Worm (Caenorhabditis elegans) whole organism, L4 larva: Measurements from ENCODE around the gene F38B7.17.
A peak's percentile ranks its signal among the peaks of the same experiment; 100 is the strongest.

Experiments used
- D1046.2 ChIP-seq: fragments of 200-800 bp; sonication (Bioruptor generic); IDR thresholded peaks from 2 replicates; pipeline ENCODE4 v1.3.6; 2022; ENCODE audit warnings: missing genetic modification characterization, missing compliant biosample characterization
- F49E8.2 ChIP-seq: sonication (generic microtip); optimal IDR thresholded peaks from 2 replicates; lab custom pipeline; 2016; ENCODE audit warnings: missing compliant biosample characterization, mild to moderate bottlenecking, missing genetic modification characterization, borderline replicate concordance
- Y48G9A.11 ChIP-seq: fragments of 200-800 bp; sonication (Bioruptor generic); IDR thresholded peaks from 2 replicates; pipeline ENCODE4 v1.3.6; 2022; ENCODE audit warnings: missing genetic modification reagents, missing genetic modification characterization, missing compliant biosample characterization
- ZK337.2 ChIP-seq: fragments of 200-800 bp; sonication (Bioruptor generic); IDR thresholded peaks from 2 replicates; pipeline ENCODE4 v1.3.6; 2022; ENCODE audit warnings: missing genetic modification reagents, missing genetic modification characterization, missing compliant biosample characterization
- aha-1 ChIP-seq: fragments of 150-350 bp; peaks from one replicate; lab custom pipeline; 2014; ENCODE audit warnings: missing biosample characterization, missing genetic modification characterization
- aly-2 ChIP-seq: sonication (generic microtip); optimal IDR thresholded peaks from 2 replicates; lab custom pipeline; 2018; ENCODE audit warnings: missing biosample characterization, missing genetic modification characterization
- ama-1 ChIP-seq: fragments of 150-350 bp; optimal IDR thresholded peaks from 2 replicates; lab custom pipeline; 2014; ENCODE audit warnings: inconsistent platforms, mixed read lengths
- arid-1 ChIP-seq: fragments of 200-800 bp; sonication (Bioruptor generic); conservative IDR thresholded peaks from 2 replicates; pipeline ENCODE4 v1.3.6; 2022; ENCODE audit warnings: missing genetic modification reagents, missing genetic modification characterization, missing compliant biosample characterization
- ceh-28 ChIP-seq: fragments of 150-350 bp; optimal IDR thresholded peaks from 2 replicates; lab custom pipeline; 2014; ENCODE audit warnings: missing biosample characterization, missing genetic modification reagents, missing genetic modification characterization
- ctbp-1 ChIP-seq: fragments of 200-800 bp; sonication (Bioruptor generic); IDR thresholded peaks from 2 replicates; pipeline ENCODE4 v1.3.6; 2022; ENCODE audit warnings: missing genetic modification reagents, missing genetic modification characterization, missing compliant biosample characterization
- daf-12 ChIP-seq: fragments of 150-350 bp; optimal IDR thresholded peaks from 2 replicates; lab custom pipeline; 2014; ENCODE audit warnings: missing biosample characterization, missing genetic modification reagents, missing genetic modification characterization
- daf-16 ChIP-seq, 3 experiments: sonication (generic microtip); optimal IDR thresholded peaks; 2 replicates each; lab custom pipeline; 2016 to 2017; ENCODE audit warnings: missing genetic modification characterization in 3 of 3, missing genetic modification reagents in 3 of 3, mild to moderate bottlenecking in 2 of 3, missing compliant biosample characterization in 2 of 3, missing biosample characterization in 1 of 3, moderate library complexity in 1 of 3
- daf-19 ChIP-seq: fragments of 200-800 bp; sonication (Bioruptor generic); conservative IDR thresholded peaks from 2 replicates; pipeline ENCODE4 v1.3.6; 2022; ENCODE audit warnings: missing genetic modification characterization, missing compliant biosample characterization
- daf-8 ChIP-seq: fragments of 200-800 bp; sonication (Bioruptor generic); IDR thresholded peaks from 2 replicates; pipeline ENCODE4 v1.3.6; 2022; ENCODE audit warnings: missing genetic modification characterization, missing compliant biosample characterization
- dmd-6 ChIP-seq: fragments of 200-800 bp; sonication (Bioruptor generic); IDR thresholded peaks from 2 replicates; pipeline ENCODE4 v1.3.6; 2022; ENCODE audit warnings: missing genetic modification reagents, missing genetic modification characterization, missing compliant biosample characterization
- dmd-8 ChIP-seq: fragments of 200-800 bp; sonication (Bioruptor generic); IDR thresholded peaks from 2 replicates; pipeline ENCODE4 v1.3.6; 2022; ENCODE audit warnings: missing genetic modification characterization, missing compliant biosample characterization
- dve-1 ChIP-seq: sonication (generic microtip); optimal IDR thresholded peaks from 2 replicates; lab custom pipeline; 2017; ENCODE audit warnings: antibody characterized with exemption, mild to moderate bottlenecking, missing genetic modification characterization, missing compliant biosample characterization; ENCODE audit not compliant: insufficient read depth
- egl-43 ChIP-seq: fragments of 200-800 bp; sonication (Bioruptor generic); IDR thresholded peaks from 2 replicates; pipeline ENCODE4 v1.3.6; 2022; ENCODE audit warnings: missing genetic modification reagents, missing genetic modification characterization, missing compliant biosample characterization
- hlh-11 ChIP-seq: fragments of 200-800 bp; sonication (Bioruptor generic); optimal IDR thresholded peaks from 2 replicates; lab custom pipeline; 2018; ENCODE audit warnings: mild to moderate bottlenecking, missing genetic modification characterization, missing compliant biosample characterization
- jun-1 ChIP-seq: fragments of 150-350 bp; optimal IDR thresholded peaks from 2 replicates; lab custom pipeline; 2014; ENCODE audit warnings: missing biosample characterization, missing genetic modification reagents, missing genetic modification characterization
- lin-38 ChIP-seq: fragments of 200-800 bp; sonication (Bioruptor generic); IDR thresholded peaks from 2 replicates; pipeline ENCODE4 v1.3.6; 2022; ENCODE audit warnings: missing genetic modification reagents, missing genetic modification characterization, missing compliant biosample characterization
- madf-5 ChIP-seq, 2 experiments: fragments of 200-800 bp; sonication (Bioruptor generic); IDR thresholded peaks; 2 replicates each; pipeline ENCODE4 v1.3.6; 2022; ENCODE audit warnings: missing compliant biosample characterization in 2 of 2, missing genetic modification characterization in 2 of 2
- mdt-29 ChIP-seq: fragments of 200-800 bp; sonication (Bioruptor generic); IDR thresholded peaks from 2 replicates; pipeline ENCODE4 v1.3.6; 2022; ENCODE audit warnings: missing genetic modification reagents, missing genetic modification characterization, missing compliant biosample characterization
- mep-1 ChIP-seq: fragments of 150-350 bp; sonication (generic microtip); optimal IDR thresholded peaks from 3 replicates; lab custom pipeline; 2014; ENCODE audit warnings: missing biosample characterization, missing genetic modification characterization
- mxl-2 ChIP-seq: fragments of 200-800 bp; sonication (Bioruptor generic); conservative IDR thresholded peaks from 2 replicates; pipeline ENCODE4 v1.3.6; 2022; ENCODE audit warnings: missing genetic modification reagents, missing genetic modification characterization, missing compliant biosample characterization
- mxl-3 ChIP-seq: fragments of 200-800 bp; sonication (Bioruptor generic); optimal IDR thresholded peaks from 2 replicates; lab custom pipeline; 2018; ENCODE audit warnings: mild to moderate bottlenecking, missing genetic modification characterization, missing compliant biosample characterization
- nhr-11 ChIP-seq: fragments of 150-350 bp; optimal IDR thresholded peaks from 2 replicates; lab custom pipeline; 2014; ENCODE audit warnings: missing biosample characterization, missing genetic modification characterization
- nhr-237 ChIP-seq: sonication (generic microtip); optimal IDR thresholded peaks from 2 replicates; lab custom pipeline; 2017; ENCODE audit warnings: missing biosample characterization, missing genetic modification characterization
- nhr-28 ChIP-seq: fragments of 150-350 bp; optimal IDR thresholded peaks from 2 replicates; lab custom pipeline; 2014; ENCODE audit warnings: missing biosample characterization, missing genetic modification characterization
- nhr-41 ChIP-seq: fragments of 200-800 bp; sonication (Bioruptor generic); IDR thresholded peaks from 2 replicates; pipeline ENCODE4 v1.3.6; 2022; ENCODE audit warnings: missing genetic modification reagents, missing genetic modification characterization, missing compliant biosample characterization
- nhr-42 ChIP-seq: fragments of 200-800 bp; sonication (Bioruptor generic); IDR thresholded peaks from 2 replicates; pipeline ENCODE4 v1.3.6; 2022; ENCODE audit warnings: missing genetic modification characterization, missing compliant biosample characterization
- nhr-48 ChIP-seq: sonication (generic microtip); optimal IDR thresholded peaks from 2 replicates; lab custom pipeline; 2016; ENCODE audit warnings: mild to moderate bottlenecking, missing genetic modification characterization, missing compliant biosample characterization
- pha-4 ChIP-seq, 2 experiments: fragments of 150-350 bp in 1 of 2; fragments of 200-800 bp in 1 of 2; sonication (Bioruptor generic) in 1 of 2; IDR thresholded peaks in 1 of 2; optimal IDR thresholded peaks in 1 of 2; 2 replicates each; pipeline versions ENCODE4 v1.3.6 to Lab custom; 2014 to 2022; ENCODE audit warnings: missing genetic modification characterization in 2 of 2, missing genetic modification reagents in 2 of 2, missing biosample characterization in 1 of 2, missing compliant biosample characterization in 1 of 2
- php-3 ChIP-seq: fragments of 200-800 bp; sonication (Bioruptor generic); IDR thresholded peaks from 2 replicates; pipeline ENCODE4 v1.3.6; 2022; ENCODE audit warnings: missing genetic modification reagents, missing genetic modification characterization, missing compliant biosample characterization
- rbr-2 ChIP-seq: sonication (generic microtip); optimal IDR thresholded peaks from 2 replicates; lab custom pipeline; 2016; ENCODE audit warnings: missing genotype, missing genetic modification characterization, missing compliant biosample characterization
- sdz-12 ChIP-seq: fragments of 200-800 bp; sonication (Bioruptor generic); optimal IDR thresholded peaks from 2 replicates; lab custom pipeline; 2018; ENCODE audit warnings: mild to moderate bottlenecking, missing genetic modification characterization, missing compliant biosample characterization
- skn-1 ChIP-seq: fragments of 150-350 bp; optimal IDR thresholded peaks from 2 replicates; lab custom pipeline; 2014; ENCODE audit warnings: missing biosample characterization, missing genetic modification characterization
- snpc-4 ChIP-seq: fragments of 150-350 bp; optimal IDR thresholded peaks from 2 replicates; lab custom pipeline; 2014; ENCODE audit warnings: missing biosample characterization, missing genetic modification characterization
- unc-39 ChIP-seq: sonication (generic microtip); optimal IDR thresholded peaks from 2 replicates; lab custom pipeline; 2017; ENCODE audit warnings: missing biosample characterization, missing genetic modification characterization
- unc-62 ChIP-seq, 3 experiments: fragments of 150-350 bp in 1 of 3; sonication (generic microtip); optimal IDR thresholded peaks in 2 of 3; peaks in 1 of 3; 1 replicate in 1 of 3; 2 replicates in 2 of 3; lab custom pipeline; 2014 to 2017; ENCODE audit warnings: missing biosample characterization in 3 of 3, missing genetic modification characterization in 3 of 3, missing genetic modification reagents in 3 of 3, missing genotype in 1 of 3
- vab-7 ChIP-seq: fragments of 200-800 bp; sonication (Bioruptor generic); IDR thresholded peaks from 2 replicates; pipeline ENCODE4 v1.3.6; 2022; ENCODE audit warnings: missing genetic modification reagents, missing genetic modification characterization, missing compliant biosample characterization
- zip-11 ChIP-seq: fragments of 200-800 bp; sonication (Bioruptor generic); IDR thresholded peaks from 2 replicates; pipeline ENCODE4 v1.3.6; 2022; ENCODE audit warnings: missing genetic modification characterization, missing compliant biosample characterization

Gene F38B7.17

DNA sequence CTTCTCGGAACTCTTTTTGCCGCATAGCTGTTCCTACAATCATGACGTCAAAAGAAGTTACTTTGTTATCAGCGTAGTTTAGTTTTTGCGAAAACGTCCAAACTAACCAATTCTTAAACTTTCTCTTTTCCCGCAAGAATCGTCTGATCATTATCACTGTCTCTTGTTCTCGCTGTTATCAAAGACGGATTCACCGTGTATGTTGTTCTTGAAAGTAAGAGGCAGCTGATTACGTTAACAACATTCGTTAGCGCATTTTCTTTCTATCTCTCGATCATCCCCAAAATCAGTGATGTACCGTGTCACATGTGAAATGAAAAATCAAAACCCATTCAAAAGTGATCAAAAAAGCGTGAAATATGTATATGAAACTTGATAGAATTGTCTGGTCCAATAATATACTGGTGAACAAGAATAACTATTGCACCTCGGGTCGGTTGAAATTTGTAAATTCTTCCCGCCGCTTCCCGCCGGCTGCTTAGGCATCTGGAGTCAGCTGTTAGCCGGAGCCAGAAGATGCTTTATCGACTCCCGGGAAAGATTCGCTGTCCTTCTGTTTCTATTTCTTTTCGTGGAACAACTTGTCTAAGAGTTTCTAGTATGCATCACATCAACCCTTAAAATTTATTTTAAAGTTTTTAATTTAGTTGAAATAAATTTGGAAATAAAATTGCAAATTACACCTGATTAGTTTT, 14.1 kb downstream of the F38B7.17 start (continued):
- TF ChIP-seq daf-16 (GFP tag; optimal IDR thresholded peaks at IDR 0.05; lab: Kevin White, UChicago) = no peak
- TF ChIP-seq daf-16 (tag; optimal IDR thresholded peaks at IDR 0.05; lab: Kevin White, UChicago) = peak; percentile 77
- no peak for TF ChIP-seq ZK337.2
- no peak for TF ChIP-seq nhr-48 (tag; lab: Kevin White, UChicago)
- TF ChIP-seq Y48G9A.11 = no peak

DNA sequence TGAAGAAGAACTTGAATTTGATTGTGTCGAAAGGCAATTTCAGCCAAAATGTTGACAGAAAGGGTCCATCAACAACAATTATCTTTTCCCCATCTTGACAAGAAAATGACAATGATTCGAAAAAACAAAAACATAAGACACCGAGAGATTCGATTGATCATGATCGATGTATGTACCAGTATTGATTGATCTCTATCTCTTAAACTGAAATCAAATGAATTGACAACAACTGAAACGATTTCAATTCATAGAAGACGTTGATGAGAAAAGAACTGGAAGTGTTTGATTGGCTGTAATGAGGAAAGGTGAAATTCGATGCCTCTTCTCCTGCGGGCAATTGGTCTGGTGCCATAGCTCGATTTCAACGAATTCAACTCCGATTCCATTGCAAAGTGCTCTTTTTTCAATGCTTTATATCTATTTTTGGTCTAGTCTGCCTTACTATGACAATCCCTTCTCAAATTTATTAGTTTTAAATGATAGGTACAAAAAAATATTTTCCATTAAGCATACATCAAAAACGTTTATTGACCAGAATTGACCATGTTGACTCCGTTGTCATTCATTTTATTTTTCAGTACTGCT, 15.3 kb downstream of the F38B7.17 start:
- no peak for TF ChIP-seq dve-1 (tag; lab: Kevin White, UChicago)
- no peak for TF ChIP-seq daf-8 (GFP tag; lab: Robert Waterston, UW)
- peak; percentile 93 for TF ChIP-seq aha-1 (tag; lab: Kevin White, UChicago)
- no peak for TF ChIP-seq jun-1
- no peak for TF ChIP-seq aly-2 (tag; lab: Kevin White, UChicago)
- TF ChIP-seq skn-1 (tag; lab: Kevin White, UChicago) = no peak
- no peak for TF ChIP-seq ama-1 (lab: Kevin White, UChicago)
- TF ChIP-seq ceh-28 (tag; lab: Kevin White, UChicago) = no peak
- no peak for TF ChIP-seq egl-43 (GFP tag; lab: Robert Waterston, UW)
- TF ChIP-seq arid-1 (GFP tag; lab: Robert Waterston, UW) = no peak
- TF ChIP-seq daf-16 (GFP tag; optimal IDR thresholded peaks at IDR 0.05; lab: Kevin White, UChicago) = peak in 1 of 2 experiments; percentile 29
- no peak for TF ChIP-seq daf-16 (tag; optimal IDR thresholded peaks at IDR 0.05; lab: Kevin White, UChicago)
- TF ChIP-seq ctbp-1 (GFP tag; lab: Robert Waterston, UW) = no peak
- no peak for TF ChIP-seq snpc-4 (tag; lab: Kevin White, UChicago)
- TF ChIP-seq nhr-11 (tag; lab: Kevin White, UChicago) = no peak
- no peak for TF ChIP-seq ZK337.2
- peak in 1 of 2 experiments; percentile 93 for TF ChIP-seq unc-62 (GFP tag; optimal IDR thresholded peaks at IDR 0.05 in 1 of 2; lab: Kevin White, UChicago)
- TF ChIP-seq unc-62 (tag; optimal IDR thresholded peaks at IDR 0.05; lab: Kevin White, UChicago) = no peak
- no peak for TF ChIP-seq nhr-41
- no peak for TF ChIP-seq mxl-3 (GFP tag; lab: Kevin White, UChicago)
- TF ChIP-seq Y48G9A.11 = no peak
- no peak for TF ChIP-seq php-3
- no peak for TF ChIP-seq nhr-28 (tag; lab: Kevin White, UChicago)
- TF ChIP-seq daf-12 (tag; lab: Kevin White, UChicago) = no peak
- TF ChIP-seq zip-11 (GFP tag; lab: Robert Waterston, UW) = no peak
- TF ChIP-seq D1046.2 (GFP tag; lab: Robert Waterston, UW) = 0 out of 2 replicates have a peak, but pooled peaks have one; percentile 51
- TF ChIP-seq pha-4 (GFP tag; IDR thresholded peaks at IDR 0.05; lab: Robert Waterston, UW) = 0 out of 2 replicates have a peak, but pooled peaks have one; percentile 39
- TF ChIP-seq pha-4 (tag; optimal IDR thresholded peaks at IDR 0.05; lab: Kevin White, UChicago) = no peak

DNA sequence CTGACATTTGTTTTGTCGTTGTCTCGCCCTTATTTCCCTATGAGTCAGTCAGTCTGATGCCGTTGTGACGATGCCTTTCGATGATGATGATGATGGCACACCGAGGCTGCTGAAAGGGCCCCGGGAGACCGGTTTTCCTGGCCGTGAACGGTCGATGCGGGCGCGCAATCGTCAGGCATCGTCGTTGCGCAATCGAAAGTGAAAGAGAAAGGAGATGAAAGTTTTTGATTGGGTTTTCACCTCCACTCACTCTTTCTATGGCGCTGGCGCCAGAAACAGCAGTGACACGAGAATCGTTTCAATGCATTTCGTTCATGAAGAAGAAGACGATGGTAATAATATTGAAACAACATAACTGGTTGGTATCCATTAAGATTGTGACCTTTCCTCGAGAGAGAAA, 15.8 kb downstream of the F38B7.17 start:
- TF ChIP-seq rbr-2 (tag; lab: Kevin White, UChicago) (peak; percentile 18), egl-43 (GFP tag; lab: Robert Waterston, UW) (peak; percentile 72; the same call in 1 of the 2 replicates), snpc-4 (tag; lab: Kevin White, UChicago) (no peak), ctbp-1 (GFP tag; lab: Robert Waterston, UW) (no peak), lin-38 (0 out of 2 replicates have a peak, but pooled peaks have one; percentile 16), mxl-2 (no peak), nhr-237 (tag; lab: Kevin White, UChicago) (no peak), vab-7 (no peak), sdz-12 (GFP tag; lab: Kevin White, UChicago) (no peak), nhr-42 (no peak), madf-5 (GFP tag; IDR thresholded peaks at IDR 0.05; lab: Robert Waterston, UW) (peak; percentile 57 to 69; a peak in 3 of 4 replicates), jun-1 (no peak), F49E8.2 (tag; lab: Kevin White, UChicago) (no peak), arid-1 (GFP tag; lab: Robert Waterston, UW) (0 out of 2 replicates have a peak, but pooled peaks have one; percentile 18), dmd-8 (GFP tag; lab: Robert Waterston, UW) (no peak), hlh-11 (tag; lab: Kevin White, UChicago) (peak; percentile 74), pha-4 (GFP tag; IDR thresholded peaks at IDR 0.05; lab: Robert Waterston, UW) (no peak), pha-4 (tag; optimal IDR thresholded peaks at IDR 0.05; lab: Kevin White, UChicago) (no peak), daf-19 (no peak), nhr-28 (tag; lab: Kevin White, UChicago) (peak; percentile 58), mep-1 (peak; percentile 25), aha-1 (tag; lab: Kevin White, UChicago) (peak; percentile 69), unc-39 (tag; lab: Kevin White, UChicago) (no peak), D1046.2 (GFP tag; lab: Robert Waterston, UW) (no peak), mdt-29 (GFP tag; lab: Robert Waterston, UW) (peak; percentile 31; the same call in 1 of the 2 replicates), dmd-6 (GFP tag; lab: Robert Waterston, UW) (no peak), daf-8 (GFP tag; lab: Robert Waterston, UW) (no peak)
